Worm (Caenorhabditis elegans) whole organism, L2 larva: ENCODE results near the gene lips-17.

ENCODE experiments used
- elt-1 ChIP-seq: fragments of 150-350 bp; optimal IDR thresholded peaks from 2 replicates; lab custom pipeline; 2014; ENCODE audit warnings: missing biosample characterization, missing genetic modification characterization
- elt-3 ChIP-seq: sonication (generic microtip); optimal IDR thresholded peaks from 2 replicates; lab custom pipeline; 2017; ENCODE audit warnings: missing biosample characterization, missing genetic modification characterization
- mdl-1 ChIP-seq, 2 experiments: fragments of 150-350 bp in 1 of 2; sonication (generic microtip) in 1 of 2; optimal IDR thresholded peaks; 2 replicates each; lab custom pipeline; 2017; ENCODE audit warnings: missing biosample characterization in 2 of 2, missing genetic modification characterization in 2 of 2
- unc-62 ChIP-seq: fragments of 150-350 bp; optimal IDR thresholded peaks from 2 replicates; lab custom pipeline; 2014; ENCODE audit warnings: missing biosample characterization, missing genetic modification reagents, missing genetic modification characterization
- ztf-11 ChIP-seq: sonication (generic microtip); optimal IDR thresholded peaks from 2 replicates; lab custom pipeline; 2017; ENCODE audit warnings: missing biosample characterization, missing genetic modification characterization

- TF ChIP-seq ztf-11 (tag; lab: Kevin White, UChicago) (no peak), unc-62 (GFP tag; lab: Kevin White, UChicago) (no peak), elt-1 (no peak), elt-3 (no peak), mdl-1 (tag; optimal IDR thresholded peaks at IDR 0.05; lab: Kevin White, UChicago) (no peak)
Observed at ce11 chrII:7628640-7629039, 20.6 kb downstream of the lips-17 start.
